Fruit fly (Drosophila melanogaster) whole organism, embryonic: ENCODE measurements around the gene lectin-33A.

Source experiments
- Atf6 ChIP-seq: fragments of 200-800 bp; sonication (Bioruptor generic); IDR thresholded peaks from 2 replicates; pipeline ENCODE4 v1.3.6; 2022; ENCODE audit warnings: missing biosample characterization, missing genetic modification characterization
- B-H2 ChIP-seq: fragments of 200-800 bp; sonication (Bioruptor generic); optimal IDR thresholded peaks from 2 replicates; lab custom pipeline; 2018; ENCODE audit warnings: missing biosample characterization, mild to moderate bottlenecking, missing genetic modification characterization
- CG12071 ChIP-seq: fragments of 200-800 bp; sonication (Bioruptor generic); optimal IDR thresholded peaks from 3 replicates; lab custom pipeline; 2018; ENCODE audit warnings: missing biosample characterization, mild to moderate bottlenecking, missing genetic modification characterization
- CG14014 ChIP-seq: fragments of 200-800 bp; sonication (Bioruptor generic); IDR thresholded peaks from 2 replicates; pipeline ENCODE4 v1.3.6; 2022; ENCODE audit warnings: missing biosample characterization, missing genetic modification characterization
- CG15269 ChIP-seq: fragments of 200-800 bp; sonication (Bioruptor generic); optimal IDR thresholded peaks from 2 replicates; lab custom pipeline; 2018; ENCODE audit warnings: missing biosample characterization, mild to moderate bottlenecking, missing genetic modification characterization, moderate library complexity
- CG1529 ChIP-seq: fragments of 200-800 bp; sonication (Bioruptor generic); optimal IDR thresholded peaks from 3 replicates; lab custom pipeline; 2018; ENCODE audit warnings: missing biosample characterization, missing genetic modification characterization
- CG16863 ChIP-seq: fragments of 200-800 bp; sonication (Bioruptor generic); optimal IDR thresholded peaks from 3 replicates; lab custom pipeline; 2016; ENCODE audit warnings: missing biosample characterization, missing genetic modification characterization
- CG18619 ChIP-seq: fragments of 200-800 bp; sonication (Bioruptor generic); optimal IDR thresholded peaks from 3 replicates; lab custom pipeline; 2017; ENCODE audit warnings: missing biosample characterization, mild to moderate bottlenecking, missing genetic modification characterization
- CG2120 ChIP-seq: fragments of 200-800 bp; sonication (Bioruptor generic); optimal IDR thresholded peaks from 3 replicates; lab custom pipeline; 2016; ENCODE audit warnings: missing biosample characterization, missing genetic modification characterization
- CG31365 ChIP-seq: fragments of 200-800 bp; sonication (Bioruptor generic); optimal IDR thresholded peaks from 2 replicates; lab custom pipeline; 2018; ENCODE audit warnings: missing biosample characterization, mild to moderate bottlenecking, missing genetic modification characterization
- CG4730 ChIP-seq: fragments of 200-800 bp; sonication (Bioruptor generic); IDR thresholded peaks from 2 replicates; pipeline ENCODE4 v1.3.6; 2022; ENCODE audit warnings: missing biosample characterization, missing genetic modification characterization
- CG5953 ChIP-seq: fragments of 200-800 bp; sonication (Bioruptor generic); IDR thresholded peaks from 2 replicates; pipeline ENCODE4 v1.3.6; 2022; ENCODE audit warnings: missing biosample characterization, missing genetic modification characterization
- CG7963 ChIP-seq: fragments of 200-800 bp; sonication (Bioruptor generic); IDR thresholded peaks from 3 replicates; pipeline ENCODE4 v1.3.6; 2022; ENCODE audit warnings: missing biosample characterization, missing genetic modification characterization; ENCODE audit not compliant: partially characterized antibody
- CG8478 ChIP-seq: fragments of >200 bp; optimal IDR thresholded peaks from 2 replicates; lab custom pipeline; 2018
- Camta ChIP-seq: fragments of 200-800 bp; sonication (Bioruptor generic); optimal IDR thresholded peaks from 2 replicates; lab custom pipeline; 2016; ENCODE audit warnings: missing biosample characterization, missing genetic modification characterization
- Chrac-16 ChIP-seq: fragments of 200-800 bp; sonication (Bioruptor generic); optimal IDR thresholded peaks from 3 replicates; lab custom pipeline; 2016; ENCODE audit warnings: missing biosample characterization, missing genetic modification characterization
- D19B ChIP-seq: fragments of 200-800 bp; sonication (Bioruptor generic); optimal IDR thresholded peaks from 2 replicates; lab custom pipeline; 2017; ENCODE audit warnings: missing biosample characterization, mild to moderate bottlenecking, missing genetic modification characterization
- Dad ChIP-seq: fragments of 200-800 bp; sonication (Bioruptor generic); optimal IDR thresholded peaks from 3 replicates; lab custom pipeline; 2016; ENCODE audit warnings: missing biosample characterization, missing genetic modification characterization
- Ets65A ChIP-seq: fragments of 200-800 bp; sonication (Bioruptor generic); peaks from one replicate; lab custom pipeline; 2016; ENCODE audit warnings: missing biosample characterization, missing genetic modification characterization
- GATAe ChIP-seq: fragments of 200-800 bp; sonication (Bioruptor generic); conservative IDR thresholded peaks from 2 replicates; pipeline ENCODE4 v1.3.6; 2022; ENCODE audit warnings: missing biosample characterization, missing genetic modification characterization
- Hr39 ChIP-seq: fragments of >200 bp; optimal IDR thresholded peaks from 2 replicates; lab custom pipeline; 2017
- Med ChIP-seq: fragments of 200-800 bp; sonication (Bioruptor generic); peaks from one replicate; lab custom pipeline; 2016; ENCODE audit warnings: missing biosample characterization, missing genetic modification characterization, mild to moderate bottlenecking, inconsistent platforms, moderate library complexity
- NfI ChIP-seq: fragments of 200-800 bp; sonication (Bioruptor generic); optimal IDR thresholded peaks from 3 replicates; lab custom pipeline; 2018; ENCODE audit warnings: missing biosample characterization, mild to moderate bottlenecking, missing genetic modification characterization, moderate library complexity
- Pdp1 ChIP-seq, 2 experiments: fragments of 200-800 bp; sonication (Bioruptor generic); optimal IDR thresholded peaks; 3 replicates each; lab custom pipeline; 2016; ENCODE audit warnings: missing biosample characterization in 2 of 2, missing genetic modification characterization in 2 of 2, mild to moderate bottlenecking in 1 of 2, moderate library complexity in 1 of 2
- Side ChIP-seq: fragments of 200-800 bp; sonication (Bioruptor generic); optimal IDR thresholded peaks from 2 replicates; lab custom pipeline; 2016; ENCODE audit warnings: missing biosample characterization, missing genetic modification characterization
- Xbp1 ChIP-seq: fragments of 200-800 bp; sonication (Bioruptor generic); optimal IDR thresholded peaks from 3 replicates; lab custom pipeline; 2016; ENCODE audit warnings: missing biosample characterization, mild to moderate bottlenecking, missing genetic modification characterization
- YL-1 ChIP-seq: fragments of 200-800 bp; sonication (Bioruptor generic); optimal IDR thresholded peaks from 3 replicates; lab custom pipeline; 2017; ENCODE audit warnings: missing biosample characterization, mild to moderate bottlenecking, missing genetic modification characterization
- bab2 ChIP-seq: fragments of 200-800 bp; sonication (Bioruptor generic); optimal IDR thresholded peaks from 2 replicates; lab custom pipeline; 2016; ENCODE audit warnings: missing biosample characterization, missing genetic modification characterization
- danr ChIP-seq: fragments of 200-800 bp; sonication (Bioruptor generic); IDR thresholded peaks from 2 replicates; pipeline ENCODE4 v1.3.6; 2022; ENCODE audit warnings: missing biosample characterization, missing genetic modification characterization
- gcm ChIP-seq: fragments of 200-800 bp; sonication (Bioruptor generic); optimal IDR thresholded peaks from 2 replicates; lab custom pipeline; 2019; ENCODE audit warnings: missing biosample characterization, mild to moderate bottlenecking, missing genetic modification characterization, moderate library complexity
- gfzf ChIP-seq: fragments of 200-800 bp; sonication (Bioruptor generic); optimal IDR thresholded peaks from 2 replicates; lab custom pipeline; 2016; ENCODE audit warnings: missing biosample characterization, mild to moderate bottlenecking, missing genetic modification characterization, moderate library complexity
- hb ChIP-seq: fragments of 200-800 bp; sonication (Bioruptor generic); IDR thresholded peaks from 3 replicates; pipeline ENCODE4 v1.3.6; 2022; ENCODE audit warnings: missing biosample characterization, missing genetic modification characterization; ENCODE audit not compliant: partially characterized antibody
- hbn ChIP-seq: fragments of 200-800 bp; sonication (Bioruptor generic); IDR thresholded peaks from 2 replicates; pipeline ENCODE4 v1.3.6; 2022; ENCODE audit warnings: missing biosample characterization, missing genetic modification characterization; ENCODE audit not compliant: partially characterized antibody
- hth ChIP-seq: fragments of >200 bp; optimal IDR thresholded peaks from 2 replicates; lab custom pipeline; 2017; ENCODE audit warnings: inconsistent platforms
- insv ChIP-seq, 2 experiments: fragments of 200-800 bp; sonication (Bioruptor generic); optimal IDR thresholded peaks; 3 replicates each; lab custom pipeline; 2016 to 2018; ENCODE audit warnings: missing biosample characterization in 2 of 2, missing genetic modification characterization in 2 of 2
- nerfin-2 ChIP-seq: fragments of 200-800 bp; sonication (Bioruptor generic); IDR thresholded peaks from 2 replicates; pipeline ENCODE4 v1.3.6; 2022; ENCODE audit warnings: missing biosample characterization, missing genetic modification characterization; ENCODE audit not compliant: partially characterized antibody
- rib ChIP-seq: fragments of 200-800 bp; sonication (Bioruptor generic); IDR thresholded peaks from 2 replicates; pipeline ENCODE4 v1.3.6; 2022; ENCODE audit warnings: missing biosample characterization, missing genetic modification characterization
- sens-2 ChIP-seq: fragments of 200-800 bp; sonication (Bioruptor generic); IDR thresholded peaks from 2 replicates; pipeline ENCODE4 v1.3.6; 2022; ENCODE audit warnings: missing biosample characterization, missing genetic modification characterization
- unc-4 ChIP-seq: fragments of 200-800 bp; sonication (Bioruptor generic); IDR thresholded peaks from 2 replicates; pipeline ENCODE4 v1.3.6; 2022; ENCODE audit warnings: missing biosample characterization, missing genetic modification characterization; ENCODE audit not compliant: partially characterized antibody
- zf30C ChIP-seq: fragments of 200-800 bp; sonication (Bioruptor generic); optimal IDR thresholded peaks from 3 replicates; lab custom pipeline; 2018; ENCODE audit warnings: missing biosample characterization, mild to moderate bottlenecking, missing genetic modification characterization

Gene lectin-33A

DNA sequence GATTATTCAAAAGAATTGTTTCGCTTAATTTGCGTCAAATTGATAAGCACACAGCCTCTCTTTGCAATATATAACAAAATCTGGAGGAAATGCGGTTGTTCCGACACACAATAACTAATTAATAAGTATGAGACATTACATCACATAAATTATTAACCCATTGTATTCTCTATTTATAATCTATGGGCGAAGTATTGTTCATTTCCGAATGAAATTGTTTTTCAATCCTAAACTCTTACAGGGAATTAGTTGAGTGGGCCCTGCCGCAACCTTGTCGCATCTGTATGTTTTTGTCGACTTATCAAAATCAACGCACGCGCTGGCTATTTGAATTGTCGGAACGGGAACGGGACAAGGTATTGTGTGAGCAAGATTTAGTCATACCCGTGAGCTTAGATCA lies 29.6 kb upstream of the lectin-33A start, which contains the start of gene CG16743 (continued):
- no peak for TF ChIP-seq Camta
- TF ChIP-seq CG5953 (GFP tag; lab: Robert Waterston, UW): no peak
- TF ChIP-seq insv (GFP tag; optimal IDR thresholded peaks at IDR 0.05; lab: Kevin White, UChicago): no peak
- peak in 1 of 2 experiments; percentile 76 for TF ChIP-seq Pdp1 (GFP tag; optimal IDR thresholded peaks at IDR 0.05; lab: Kevin White, UChicago)
- TF ChIP-seq Xbp1 (GFP tag; lab: Kevin White, UChicago): no peak
- TF ChIP-seq CG8478: no peak
- TF ChIP-seq Side: no peak
- no peak for TF ChIP-seq hth (lab: Kevin White, UChicago)
- no peak for TF ChIP-seq sens-2
- no peak for TF ChIP-seq zf30C (GFP tag; lab: Kevin White, UChicago)
- no peak for TF ChIP-seq CG4730 (GFP tag; lab: Robert Waterston, UW)
- no peak for TF ChIP-seq CG7963 (GFP tag; lab: Robert Waterston, UW)
- no peak for TF ChIP-seq GATAe
- TF ChIP-seq NfI (GFP tag; lab: Kevin White, UChicago): no peak
- TF ChIP-seq nerfin-2 (GFP tag; lab: Robert Waterston, UW): no peak
- TF ChIP-seq CG16863 (GFP tag; lab: Kevin White, UChicago): no peak
- TF ChIP-seq gcm: no peak
- no peak for TF ChIP-seq hbn
- no peak for TF ChIP-seq CG12071 (GFP tag; lab: Kevin White, UChicago)
- TF ChIP-seq Chrac-16 (GFP tag; lab: Kevin White, UChicago): no peak
- TF ChIP-seq bab2 (GFP tag; lab: Kevin White, UChicago): no peak
- no peak for TF ChIP-seq unc-4 (GFP tag; lab: Robert Waterston, UW)
- no peak for TF ChIP-seq Atf6 (GFP tag; lab: Robert Waterston, UW)
- TF ChIP-seq D19B (GFP tag; lab: Kevin White, UChicago): peak; percentile 11
- no peak for TF ChIP-seq B-H2 (GFP tag; lab: Kevin White, UChicago)
- no peak for TF ChIP-seq CG31365 (tag; lab: Kevin White, UChicago)
- no peak for TF ChIP-seq danr (GFP tag; lab: Robert Waterston, UW)
- TF ChIP-seq CG2120 (GFP tag; lab: Kevin White, UChicago): peak; percentile 46
- peak; percentile 62 for TF ChIP-seq Med (GFP tag; lab: Kevin White, UChicago)
- TF ChIP-seq CG14014: no peak

DNA sequence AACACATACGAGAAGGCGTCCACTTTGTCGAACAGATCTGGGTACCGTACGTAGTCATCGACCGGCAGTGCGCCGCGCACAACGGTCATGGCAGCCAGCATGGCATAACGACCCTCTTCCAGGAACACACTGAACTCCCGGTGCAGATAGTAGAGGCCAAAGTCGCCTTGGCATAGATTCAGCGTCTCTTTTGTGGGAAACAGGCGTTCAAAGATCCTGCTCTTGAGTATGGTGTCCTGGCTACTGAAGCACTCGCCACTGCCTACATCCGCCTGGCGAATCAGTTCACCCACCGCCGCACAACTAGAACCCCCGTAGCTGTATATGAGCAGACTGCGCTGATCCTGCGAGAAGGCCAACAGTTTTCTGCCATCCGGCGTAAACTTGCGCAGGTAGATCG lies 27.2 kb upstream of the lectin-33A start:
- TF ChIP-seq Ets65A (GFP tag; lab: Kevin White, UChicago) (peak; percentile 59), rib (GFP tag; lab: Robert Waterston, UW) (0 out of 2 replicates have a peak, but pooled peaks have one; percentile 25), CG18619 (GFP tag; lab: Kevin White, UChicago) (no peak), CG1529 (GFP tag; lab: Kevin White, UChicago) (no peak), hb (0 out of 3 replicates have a peak, but pooled peaks have one; percentile 54), Med (GFP tag; lab: Kevin White, UChicago) (peak; percentile 53), CG15269 (tag; lab: Kevin White, UChicago) (no peak), Hr39 (lab: Kevin White, UChicago) (no peak)
- TF ChIP-seq, all 482 proteins: peak for 4

dm6 chr2L:10975193-10975592 lies 26.7 kb upstream of the lectin-33A start, which contains the start of gene abo:
Gene abo (minus strand): TSS chr2L:10975293.
- TF ChIP-seq YL-1 (GFP tag; lab: Kevin White, UChicago) (peak; percentile 34), gfzf (peak; percentile 13), Dad (GFP tag; lab: Kevin White, UChicago) (no peak)
